Worm (Caenorhabditis elegans) whole organism, L4 larva: ENCODE data around the gene nkat-1.

Experiments used
- F10B5.3 ChIP-seq: sonication (generic microtip); optimal IDR thresholded peaks from 2 replicates; lab custom pipeline; 2016; ENCODE audit warnings: mild to moderate bottlenecking, missing genetic modification characterization, missing compliant biosample characterization
- F26F4.8 ChIP-seq: fragments of 200-800 bp; sonication (Bioruptor generic); conservative IDR thresholded peaks from 2 replicates; pipeline ENCODE4 v1.3.6; 2022; ENCODE audit warnings: missing genetic modification characterization, missing compliant biosample characterization
- F37D6.2 ChIP-seq: sonication (generic microtip); optimal IDR thresholded peaks from 2 replicates; lab custom pipeline; 2016; ENCODE audit warnings: mild to moderate bottlenecking, missing genetic modification characterization, missing compliant biosample characterization
- F49E8.2 ChIP-seq: sonication (generic microtip); optimal IDR thresholded peaks from 2 replicates; lab custom pipeline; 2016; ENCODE audit warnings: missing compliant biosample characterization, mild to moderate bottlenecking, missing genetic modification characterization, borderline replicate concordance
- T20F7.1 ChIP-seq: fragments of 200-800 bp; sonication (Bioruptor generic); optimal IDR thresholded peaks from 2 replicates; lab custom pipeline; 2018; ENCODE audit warnings: mild to moderate bottlenecking, missing genetic modification characterization, missing compliant biosample characterization
- T26A8.4 ChIP-seq: fragments of 200-800 bp; sonication (Bioruptor generic); IDR thresholded peaks from 2 replicates; pipeline ENCODE4 v1.3.6; 2022; ENCODE audit warnings: missing genetic modification characterization, missing compliant biosample characterization
- Y105C5A.15 ChIP-seq: fragments of 200-800 bp; sonication (Bioruptor generic); IDR thresholded peaks from 2 replicates; pipeline ENCODE4 v1.3.6; 2022; ENCODE audit warnings: missing genetic modification characterization, missing compliant biosample characterization
- Y48G9A.11 ChIP-seq: fragments of 200-800 bp; sonication (Bioruptor generic); IDR thresholded peaks from 2 replicates; pipeline ENCODE4 v1.3.6; 2022; ENCODE audit warnings: missing genetic modification reagents, missing genetic modification characterization, missing compliant biosample characterization
- Y5F2A.4 ChIP-seq: fragments of 200-800 bp; sonication (Bioruptor generic); optimal IDR thresholded peaks from 2 replicates; lab custom pipeline; 2018; ENCODE audit warnings: mild to moderate bottlenecking, missing genetic modification characterization, missing compliant biosample characterization
- ZK337.2 ChIP-seq: fragments of 200-800 bp; sonication (Bioruptor generic); IDR thresholded peaks from 2 replicates; pipeline ENCODE4 v1.3.6; 2022; ENCODE audit warnings: missing genetic modification reagents, missing genetic modification characterization, missing compliant biosample characterization
- aha-1 ChIP-seq: fragments of 150-350 bp; peaks from one replicate; lab custom pipeline; 2014; ENCODE audit warnings: missing biosample characterization, missing genetic modification characterization
- aly-2 ChIP-seq: sonication (generic microtip); optimal IDR thresholded peaks from 2 replicates; lab custom pipeline; 2018; ENCODE audit warnings: missing biosample characterization, missing genetic modification characterization
- ceh-20 ChIP-seq: fragments of 200-800 bp; sonication (Bioruptor generic); IDR thresholded peaks from 2 replicates; pipeline ENCODE4 v1.3.6; 2022; ENCODE audit warnings: missing genetic modification reagents, missing genetic modification characterization, missing compliant biosample characterization
- ceh-28 ChIP-seq: fragments of 150-350 bp; optimal IDR thresholded peaks from 2 replicates; lab custom pipeline; 2014; ENCODE audit warnings: missing biosample characterization, missing genetic modification reagents, missing genetic modification characterization
- ceh-44 ChIP-seq: fragments of 200-800 bp; sonication (Bioruptor generic); IDR thresholded peaks from 2 replicates; pipeline ENCODE4 v1.3.6; 2022; ENCODE audit warnings: missing genetic modification reagents, missing genetic modification characterization, missing compliant biosample characterization
- ces-1 ChIP-seq: fragments of 150-350 bp; sonication (generic microtip); optimal IDR thresholded peaks from 4 replicates; lab custom pipeline; 2014; ENCODE audit warnings: missing biosample characterization, missing genetic modification reagents, missing genetic modification characterization
- cey-2 ChIP-seq: sonication (generic microtip); optimal IDR thresholded peaks from 3 replicates; lab custom pipeline; 2017; ENCODE audit warnings: missing genetic modification characterization, mild to moderate bottlenecking, missing compliant biosample characterization, antibody characterized with exemption, borderline replicate concordance; ENCODE audit not compliant: insufficient read depth
- daf-8 ChIP-seq: fragments of 200-800 bp; sonication (Bioruptor generic); IDR thresholded peaks from 2 replicates; pipeline ENCODE4 v1.3.6; 2022; ENCODE audit warnings: missing genetic modification characterization, missing compliant biosample characterization
- dpl-1 ChIP-seq: fragments of 150-350 bp; optimal IDR thresholded peaks from 2 replicates; lab custom pipeline; 2014; ENCODE audit warnings: missing biosample characterization, missing genetic modification reagents, missing genetic modification characterization
- duxl-1 ChIP-seq: sonication (generic microtip); optimal IDR thresholded peaks from 2 replicates; lab custom pipeline; 2016; ENCODE audit warnings: mild to moderate bottlenecking, missing genetic modification characterization, moderate library complexity, missing compliant biosample characterization; ENCODE audit not compliant: poor library complexity
- fkh-10 ChIP-seq: fragments of 150-350 bp; optimal IDR thresholded peaks from 2 replicates; lab custom pipeline; 2014; ENCODE audit warnings: missing biosample characterization, missing genetic modification reagents, missing genetic modification characterization
- hlh-11 ChIP-seq: fragments of 200-800 bp; sonication (Bioruptor generic); optimal IDR thresholded peaks from 2 replicates; lab custom pipeline; 2018; ENCODE audit warnings: mild to moderate bottlenecking, missing genetic modification characterization, missing compliant biosample characterization
- hlh-30 ChIP-seq: sonication (generic microtip); optimal IDR thresholded peaks from 2 replicates; lab custom pipeline; 2017; ENCODE audit warnings: antibody characterized with exemption, mild to moderate bottlenecking, missing genetic modification characterization, missing compliant biosample characterization; ENCODE audit not compliant: insufficient read depth
- lin-1 ChIP-seq: fragments of 200-800 bp; sonication (Bioruptor generic); IDR thresholded peaks from 2 replicates; pipeline ENCODE4 v1.3.6; 2022; ENCODE audit warnings: missing genetic modification reagents, missing genetic modification characterization, missing compliant biosample characterization
- lin-13 ChIP-seq: fragments of 150-350 bp; optimal IDR thresholded peaks from 2 replicates; lab custom pipeline; 2014; ENCODE audit warnings: missing biosample characterization, missing genetic modification reagents, missing genetic modification characterization
- lin-29 ChIP-seq: fragments of 200-800 bp; sonication (Bioruptor generic); IDR thresholded peaks from 2 replicates; pipeline ENCODE4 v1.3.6; 2022; ENCODE audit warnings: missing genetic modification reagents, missing genetic modification characterization, missing compliant biosample characterization
- lin-38 ChIP-seq: fragments of 200-800 bp; sonication (Bioruptor generic); IDR thresholded peaks from 2 replicates; pipeline ENCODE4 v1.3.6; 2022; ENCODE audit warnings: missing genetic modification reagents, missing genetic modification characterization, missing compliant biosample characterization
- lir-3 ChIP-seq: sonication (generic microtip); optimal IDR thresholded peaks from 2 replicates; lab custom pipeline; 2016; ENCODE audit warnings: mild to moderate bottlenecking, missing genetic modification characterization, missing compliant biosample characterization
- madf-5 ChIP-seq, 2 experiments: fragments of 200-800 bp; sonication (Bioruptor generic); IDR thresholded peaks; 2 replicates each; pipeline ENCODE4 v1.3.6; 2022; ENCODE audit warnings: missing compliant biosample characterization in 2 of 2, missing genetic modification characterization in 2 of 2
- mdl-1 ChIP-seq, 2 experiments: fragments of 150-350 bp in 1 of 2; sonication (generic microtip) in 1 of 2; optimal IDR thresholded peaks; 2 replicates each; lab custom pipeline; 2014 to 2017; ENCODE audit warnings: missing biosample characterization in 2 of 2, missing genetic modification characterization in 2 of 2
- mdt-29 ChIP-seq: fragments of 200-800 bp; sonication (Bioruptor generic); IDR thresholded peaks from 2 replicates; pipeline ENCODE4 v1.3.6; 2022; ENCODE audit warnings: missing genetic modification reagents, missing genetic modification characterization, missing compliant biosample characterization
- nhr-10 ChIP-seq: fragments of 150-350 bp; optimal IDR thresholded peaks from 2 replicates; lab custom pipeline; 2014; ENCODE audit warnings: missing biosample characterization, missing genetic modification characterization
- nhr-102 ChIP-seq: sonication (generic microtip); optimal IDR thresholded peaks from 2 replicates; lab custom pipeline; 2016; ENCODE audit warnings: mild to moderate bottlenecking, missing genetic modification characterization, moderate library complexity, missing compliant biosample characterization
- nhr-11 ChIP-seq: fragments of 150-350 bp; optimal IDR thresholded peaks from 2 replicates; lab custom pipeline; 2014; ENCODE audit warnings: missing biosample characterization, missing genetic modification characterization
- nhr-28 ChIP-seq: fragments of 150-350 bp; optimal IDR thresholded peaks from 2 replicates; lab custom pipeline; 2014; ENCODE audit warnings: missing biosample characterization, missing genetic modification characterization
- nhr-41 ChIP-seq: fragments of 200-800 bp; sonication (Bioruptor generic); IDR thresholded peaks from 2 replicates; pipeline ENCODE4 v1.3.6; 2022; ENCODE audit warnings: missing genetic modification reagents, missing genetic modification characterization, missing compliant biosample characterization
- pha-4 ChIP-seq, 2 experiments: fragments of 150-350 bp in 1 of 2; fragments of 200-800 bp in 1 of 2; sonication (Bioruptor generic) in 1 of 2; IDR thresholded peaks in 1 of 2; optimal IDR thresholded peaks in 1 of 2; 2 replicates each; pipeline versions ENCODE4 v1.3.6 to Lab custom; 2014 to 2022; ENCODE audit warnings: missing genetic modification characterization in 2 of 2, missing genetic modification reagents in 2 of 2, missing biosample characterization in 1 of 2, missing compliant biosample characterization in 1 of 2
- set-16 ChIP-seq: fragments of 200-800 bp; sonication (Bioruptor generic); IDR thresholded peaks from 2 replicates; pipeline ENCODE4 v1.3.6; 2022; ENCODE audit warnings: missing genetic modification reagents, missing genetic modification characterization, missing compliant biosample characterization
- skn-1 ChIP-seq: fragments of 150-350 bp; optimal IDR thresholded peaks from 2 replicates; lab custom pipeline; 2014; ENCODE audit warnings: missing biosample characterization, missing genetic modification characterization
- snpc-1.2 ChIP-seq: fragments of 200-800 bp; sonication (Bioruptor generic); IDR thresholded peaks from 2 replicates; pipeline ENCODE4 v1.3.6; 2022; ENCODE audit warnings: missing genetic modification reagents, missing genetic modification characterization, missing compliant biosample characterization
- tag-97 ChIP-seq: fragments of 200-800 bp; sonication (Bioruptor generic); IDR thresholded peaks from 2 replicates; pipeline ENCODE4 v1.3.6; 2022; ENCODE audit warnings: missing genetic modification characterization, missing compliant biosample characterization
- unc-39 ChIP-seq: sonication (generic microtip); optimal IDR thresholded peaks from 2 replicates; lab custom pipeline; 2017; ENCODE audit warnings: missing biosample characterization, missing genetic modification characterization
- unc-62 ChIP-seq, 3 experiments: fragments of 150-350 bp in 1 of 3; sonication (generic microtip); optimal IDR thresholded peaks in 2 of 3; peaks in 1 of 3; 1 replicate in 1 of 3; 2 replicates in 2 of 3; lab custom pipeline; 2014 to 2017; ENCODE audit warnings: missing biosample characterization in 3 of 3, missing genetic modification characterization in 3 of 3, missing genetic modification reagents in 3 of 3, missing genotype in 1 of 3
- zag-1 ChIP-seq: fragments of 150-350 bp; optimal IDR thresholded peaks from 2 replicates; lab custom pipeline; 2014; ENCODE audit warnings: missing biosample characterization, missing genetic modification characterization
- zfp-3 ChIP-seq: fragments of 200-800 bp; sonication (Bioruptor generic); conservative IDR thresholded peaks from 2 replicates; pipeline ENCODE4 v1.3.6; 2022; ENCODE audit warnings: missing genetic modification reagents, missing genetic modification characterization, missing compliant biosample characterization
- zip-11 ChIP-seq: fragments of 200-800 bp; sonication (Bioruptor generic); IDR thresholded peaks from 2 replicates; pipeline ENCODE4 v1.3.6; 2022; ENCODE audit warnings: missing genetic modification characterization, missing compliant biosample characterization
- ztf-11 ChIP-seq: fragments of 150-350 bp; optimal IDR thresholded peaks from 2 replicates; lab custom pipeline; 2014; ENCODE audit warnings: missing biosample characterization, missing genetic modification characterization
- ztf-7 ChIP-seq: fragments of 150-350 bp; optimal IDR thresholded peaks from 2 replicates; lab custom pipeline; 2014; ENCODE audit warnings: missing biosample characterization, missing genetic modification characterization

Gene nkat-1

DNA sequence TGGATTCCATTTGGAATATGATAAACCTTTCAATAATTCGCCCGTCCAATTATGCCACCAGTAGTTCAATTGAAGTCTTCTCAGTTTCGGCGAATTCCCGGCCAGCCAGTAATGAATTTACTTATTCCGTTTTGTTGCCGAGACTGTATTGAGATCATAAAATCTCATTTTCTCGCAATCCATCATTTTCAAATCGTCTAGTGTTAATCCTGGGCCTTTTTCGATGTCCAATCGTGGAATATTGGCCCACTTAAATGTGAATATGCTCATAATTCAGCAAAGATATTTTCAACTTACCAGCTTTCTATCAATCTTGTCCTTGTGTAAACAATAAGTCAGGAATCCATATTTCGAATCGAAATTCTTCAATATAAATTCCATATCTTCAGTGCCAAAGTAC is 12.7 kb upstream of the nkat-1 start:
- no peak for TF ChIP-seq zfp-3
- no peak for TF ChIP-seq nhr-41 (GFP tag; lab: Robert Waterston, UW)
- no peak for TF ChIP-seq lir-3 (tag; lab: Kevin White, UChicago)
- TF ChIP-seq cey-2 (tag; lab: Kevin White, UChicago): no peak
- TF ChIP-seq duxl-1: no peak
- TF ChIP-seq unc-62 (GFP tag; optimal IDR thresholded peaks at IDR 0.05 in 1 of 2; lab: Kevin White, UChicago): peak in 1 of 2 experiments; percentile 90
- TF ChIP-seq unc-62 (tag; optimal IDR thresholded peaks at IDR 0.05; lab: Kevin White, UChicago): no peak
- no peak for TF ChIP-seq lin-1
- no peak for TF ChIP-seq aha-1 (tag; lab: Kevin White, UChicago)
- no peak for TF ChIP-seq ztf-11 (tag; lab: Kevin White, UChicago)

DNA sequence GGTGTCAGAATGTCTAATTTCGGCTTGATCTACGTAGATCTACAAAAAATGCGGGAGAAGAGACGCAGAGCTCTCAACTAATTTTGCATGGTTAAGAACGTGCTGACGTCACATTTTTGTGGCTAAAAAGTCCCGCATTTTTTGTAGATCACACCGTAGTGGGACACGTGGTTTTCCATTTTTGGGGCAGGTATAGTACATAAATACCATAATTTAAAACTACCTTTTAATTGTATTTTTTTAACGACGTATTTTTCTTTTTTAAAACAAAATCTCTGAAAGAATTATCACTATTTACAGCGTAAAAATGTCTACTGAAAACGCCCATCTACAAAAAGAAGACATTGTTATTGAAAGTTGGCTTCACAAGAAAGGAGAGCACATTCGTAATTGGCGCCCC is 7.5 kb upstream of the nkat-1 start, which contains the start of gene akt-2:
akt-2 (plus strand) TSS at position 301 of the 400 bp plus-strand sequence.
- TF ChIP-seq duxl-1 (no peak), Y5F2A.4 (GFP tag; lab: Kevin White, UChicago) (no peak), zip-11 (no peak), madf-5 (GFP tag; IDR thresholded peaks at IDR 0.05; lab: Robert Waterston, UW) (no peak), skn-1 (tag; lab: Kevin White, UChicago) (no peak), dpl-1 (GFP tag; lab: Kevin White, UChicago) (no peak), unc-39 (tag; lab: Kevin White, UChicago) (no peak), daf-8 (GFP tag; lab: Robert Waterston, UW) (no peak), mdt-29 (no peak), lin-13 (GFP tag; lab: Kevin White, UChicago) (no peak), ztf-7 (no peak), ZK337.2 (no peak), T26A8.4 (GFP tag; lab: Robert Waterston, UW) (no peak), nhr-28 (tag; lab: Kevin White, UChicago) (no peak), ztf-11 (tag; lab: Kevin White, UChicago) (no peak), nhr-11 (tag; lab: Kevin White, UChicago) (no peak), Y105C5A.15 (no peak)

DNA sequence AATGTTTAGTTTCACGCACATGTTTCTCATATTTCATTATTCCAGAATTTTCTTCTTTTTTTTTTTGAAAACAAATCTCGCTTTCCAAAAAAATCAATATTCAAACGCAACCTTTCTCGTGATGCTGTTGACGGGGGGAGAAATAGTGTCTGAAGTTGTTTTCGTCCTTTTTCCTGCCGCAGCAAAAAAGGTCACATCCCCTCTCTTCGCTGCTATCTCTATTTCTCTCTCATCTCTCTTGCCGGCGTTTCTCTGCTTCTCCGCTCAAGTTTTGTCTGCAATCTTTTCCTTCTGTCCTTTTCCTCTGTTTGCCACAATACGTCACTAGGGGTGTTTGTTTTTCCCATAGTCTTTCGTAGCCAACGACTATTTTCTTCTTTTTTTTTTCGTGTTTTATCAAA is 6.8 kb upstream of the nkat-1 start:
- TF ChIP-seq hlh-30 (tag; lab: Kevin White, UChicago) (peak; percentile 96), lin-29 (GFP tag; lab: Robert Waterston, UW) (no peak), tag-97 (GFP tag; lab: Robert Waterston, UW) (no peak), aly-2 (tag; lab: Kevin White, UChicago) (no peak), ceh-44 (GFP tag; lab: Robert Waterston, UW) (no peak), F49E8.2 (tag; lab: Kevin White, UChicago) (no peak), ces-1 (GFP tag; lab: Kevin White, UChicago) (no peak), T20F7.1 (GFP tag; lab: Kevin White, UChicago) (peak; percentile 48), Y48G9A.11 (GFP tag; lab: Robert Waterston, UW) (no peak), fkh-10 (GFP tag; lab: Kevin White, UChicago) (peak; percentile 80), nhr-10 (tag; lab: Kevin White, UChicago) (no peak), F37D6.2 (tag; lab: Kevin White, UChicago) (peak; percentile 16), ceh-28 (tag; lab: Kevin White, UChicago) (peak; percentile 32), set-16 (GFP tag; lab: Robert Waterston, UW) (peak; percentile 27; the same call in 1 of the 2 replicates), lin-38 (no peak; the same call in 1 of the 2 replicates), snpc-1.2 (GFP tag; lab: Robert Waterston, UW) (no peak), madf-5 (GFP tag; IDR thresholded peaks at IDR 0.05; lab: Robert Waterston, UW) (no peak), zip-11 (no peak), F10B5.3 (tag; lab: Kevin White, UChicago) (no peak), pha-4 (GFP tag; IDR thresholded peaks at IDR 0.05; lab: Robert Waterston, UW) (0 out of 2 replicates have a peak, but pooled peaks have one; percentile 29), pha-4 (tag; optimal IDR thresholded peaks at IDR 0.05; lab: Kevin White, UChicago) (peak; percentile 93), F26F4.8 (no peak), ceh-20 (GFP tag; lab: Robert Waterston, UW) (0 out of 2 replicates have a peak, but pooled peaks have one; percentile 37), hlh-11 (tag; lab: Kevin White, UChicago) (peak; percentile 92), mdl-1 (tag; optimal IDR thresholded peaks at IDR 0.05; lab: Kevin White, UChicago) (peak; percentile 63 to 89), ztf-11 (tag; lab: Kevin White, UChicago) (no peak), nhr-102 (tag; lab: Kevin White, UChicago) (peak; percentile 22), zag-1 (tag; lab: Kevin White, UChicago) (no peak)
